Worm (Caenorhabditis elegans) whole organism, midembryonic: ENCODE data around the gene gen-1.

Experiments used
- T22C8.4 ChIP-seq: fragments of 200-800 bp; sonication (Bioruptor generic); IDR thresholded peaks from 2 replicates; pipeline ENCODE4 v1.3.6; 2022; ENCODE audit warnings: missing genetic modification characterization, missing compliant biosample characterization
- cog-1 ChIP-seq: sonication (generic microtip); optimal IDR thresholded peaks from 2 replicates; lab custom pipeline; 2016; ENCODE audit warnings: missing genetic modification characterization, missing compliant biosample characterization
- flt-1 ChIP-seq: fragments of 200-800 bp; sonication (Bioruptor generic); IDR thresholded peaks from 2 replicates; pipeline ENCODE4 v1.3.6; 2022; ENCODE audit warnings: missing genetic modification characterization, missing compliant biosample characterization
- klf-2 ChIP-seq: fragments of 200-800 bp; sonication (Bioruptor generic); conservative IDR thresholded peaks from 2 replicates; pipeline ENCODE4 v1.3.6; 2022; ENCODE audit warnings: missing genetic modification reagents, missing genetic modification characterization, missing compliant biosample characterization
- med-1 ChIP-seq: sonication (generic microtip); optimal IDR thresholded peaks from 2 replicates; lab custom pipeline; 2017; ENCODE audit warnings: missing genetic modification characterization, mild to moderate bottlenecking, missing compliant biosample characterization, antibody characterized with exemption, missing genetic modification reagents; ENCODE audit not compliant: insufficient read depth
- ref-1 ChIP-seq: fragments of 200-800 bp; sonication (Bioruptor generic); conservative IDR thresholded peaks from 2 replicates; pipeline ENCODE4 v1.3.6; 2022; ENCODE audit warnings: missing genetic modification reagents, missing genetic modification characterization, missing compliant biosample characterization
- tab-1 ChIP-seq: fragments of 200-800 bp; sonication (Bioruptor generic); IDR thresholded peaks from 2 replicates; pipeline ENCODE4 v1.3.6; 2022; ENCODE audit warnings: missing genetic modification characterization, missing compliant biosample characterization
- ztf-23 ChIP-seq: fragments of 200-800 bp; sonication (Bioruptor generic); IDR thresholded peaks from 2 replicates; pipeline ENCODE4 v1.3.6; 2022; ENCODE audit warnings: missing genetic modification reagents, missing genetic modification characterization, missing compliant biosample characterization
- ztf-29 ChIP-seq: fragments of 200-800 bp; sonication (Bioruptor generic); IDR thresholded peaks from 2 replicates; pipeline ENCODE4 v1.3.6; 2022; ENCODE audit warnings: missing genetic modification reagents, missing genetic modification characterization, missing compliant biosample characterization

Gene gen-1

ce11 chrIII:6248064-6248687 is at the start of gene gen-1, which contains the start of gene stt-3:
Gene gen-1, minus strand, starts transcription at chrIII:6248158.
Gene stt-3, plus strand, starts transcription at chrIII:6248637.
- TF ChIP-seq flt-1 (GFP tag; lab: Robert Waterston, UW) (no peak), cog-1 (tag; lab: Kevin White, UChicago) (no peak), ztf-29 (GFP tag; lab: Robert Waterston, UW) (no peak), tab-1 (GFP tag; lab: Robert Waterston, UW) (no peak), ref-1 (GFP tag; lab: Robert Waterston, UW) (no peak), ztf-23 (GFP tag; lab: Robert Waterston, UW) (no peak), med-1 (no peak), klf-2 (GFP tag; lab: Robert Waterston, UW) (no peak), T22C8.4 (GFP tag; lab: Robert Waterston, UW) (no peak)

- TF ChIP-seq ztf-23 (GFP tag; lab: Robert Waterston, UW) (no peak), ztf-29 (GFP tag; lab: Robert Waterston, UW) (no peak), T22C8.4 (GFP tag; lab: Robert Waterston, UW) (no peak), cog-1 (tag; lab: Kevin White, UChicago) (no peak), flt-1 (GFP tag; lab: Robert Waterston, UW) (no peak), klf-2 (GFP tag; lab: Robert Waterston, UW) (no peak)
These were observed 49.6 kb upstream of the gen-1 start for ce11 chrIII:6297599-6297998.

ce11 chrIII:6295972-6296700 is 48.2 kb upstream of the gen-1 start, which contains the start of gene F47D12.7:
Gene F47D12.7, minus strand, starts transcription at chrIII:6296022.
- TF ChIP-seq cog-1 (tag; lab: Kevin White, UChicago) (no peak), ztf-23 (GFP tag; lab: Robert Waterston, UW) (no peak), med-1 (no peak), flt-1 (GFP tag; lab: Robert Waterston, UW) (no peak), klf-2 (GFP tag; lab: Robert Waterston, UW) (no peak), ztf-29 (GFP tag; lab: Robert Waterston, UW) (no peak), tab-1 (GFP tag; lab: Robert Waterston, UW) (no peak), ref-1 (GFP tag; lab: Robert Waterston, UW) (no peak), T22C8.4 (GFP tag; lab: Robert Waterston, UW) (no peak)

ce11 chrIII:6290469-6291182 is 42.7 kb upstream of the gen-1 start:
- TF ChIP-seq flt-1 (GFP tag; lab: Robert Waterston, UW), result no peak
- no peak for TF ChIP-seq klf-2 (GFP tag; lab: Robert Waterston, UW)
- no peak for TF ChIP-seq tab-1 (GFP tag; lab: Robert Waterston, UW)
- no peak for TF ChIP-seq ztf-23 (GFP tag; lab: Robert Waterston, UW)
- TF ChIP-seq ztf-29 (GFP tag; lab: Robert Waterston, UW), result no peak
- no peak for TF ChIP-seq T22C8.4 (GFP tag; lab: Robert Waterston, UW)
- TF ChIP-seq med-1, result no peak
- TF ChIP-seq ref-1 (GFP tag; lab: Robert Waterston, UW), result no peak
- TF ChIP-seq cog-1 (tag; lab: Kevin White, UChicago), result no peak

ce11 chrIII:6289366-6289765 is 41.4 kb upstream of the gen-1 start:
- TF ChIP-seq med-1 (no peak), T22C8.4 (GFP tag; lab: Robert Waterston, UW) (no peak)

- no peak for TF ChIP-seq cog-1 (tag; lab: Kevin White, UChicago)
- TF ChIP-seq ztf-23 (GFP tag; lab: Robert Waterston, UW), result no peak
- no peak for TF ChIP-seq flt-1 (GFP tag; lab: Robert Waterston, UW)
- no peak for TF ChIP-seq klf-2 (GFP tag; lab: Robert Waterston, UW)
- TF ChIP-seq T22C8.4 (GFP tag; lab: Robert Waterston, UW), result no peak
- no peak for TF ChIP-seq med-1
- TF ChIP-seq tab-1 (GFP tag; lab: Robert Waterston, UW), result no peak
- no peak for TF ChIP-seq ztf-29 (GFP tag; lab: Robert Waterston, UW)
- no peak for TF ChIP-seq ref-1 (GFP tag; lab: Robert Waterston, UW)
These were observed 39.2 kb upstream of the gen-1 start, which contains the start of gene F47D12.6 for ce11 chrIII:6287195-6287594. Gene F47D12.6, minus strand, starts transcription at chrIII:6287295.

ce11 chrIII:6285890-6286289 is 37.9 kb upstream of the gen-1 start, which contains the start of gene gadr-3:
Gene gadr-3, minus strand, starts transcription at chrIII:6285990.
- TF ChIP-seq T22C8.4 (GFP tag; lab: Robert Waterston, UW) (no peak), tab-1 (GFP tag; lab: Robert Waterston, UW) (no peak), klf-2 (GFP tag; lab: Robert Waterston, UW) (no peak), cog-1 (tag; lab: Kevin White, UChicago) (no peak), ref-1 (GFP tag; lab: Robert Waterston, UW) (no peak), flt-1 (GFP tag; lab: Robert Waterston, UW) (no peak), ztf-23 (GFP tag; lab: Robert Waterston, UW) (no peak), ztf-29 (GFP tag; lab: Robert Waterston, UW) (no peak), med-1 (no peak)

- TF ChIP-seq flt-1 (GFP tag; lab: Robert Waterston, UW) (no peak), tab-1 (GFP tag; lab: Robert Waterston, UW) (no peak), T22C8.4 (GFP tag; lab: Robert Waterston, UW) (peak; percentile 36; the same call in 1 of the 2 replicates), ztf-23 (GFP tag; lab: Robert Waterston, UW) (no peak)
These were observed 35.1 kb upstream of the gen-1 start for ce11 chrIII:6283024-6283423.
